Worm (Caenorhabditis elegans): ENCODE data around the gene str-77.

DNA sequence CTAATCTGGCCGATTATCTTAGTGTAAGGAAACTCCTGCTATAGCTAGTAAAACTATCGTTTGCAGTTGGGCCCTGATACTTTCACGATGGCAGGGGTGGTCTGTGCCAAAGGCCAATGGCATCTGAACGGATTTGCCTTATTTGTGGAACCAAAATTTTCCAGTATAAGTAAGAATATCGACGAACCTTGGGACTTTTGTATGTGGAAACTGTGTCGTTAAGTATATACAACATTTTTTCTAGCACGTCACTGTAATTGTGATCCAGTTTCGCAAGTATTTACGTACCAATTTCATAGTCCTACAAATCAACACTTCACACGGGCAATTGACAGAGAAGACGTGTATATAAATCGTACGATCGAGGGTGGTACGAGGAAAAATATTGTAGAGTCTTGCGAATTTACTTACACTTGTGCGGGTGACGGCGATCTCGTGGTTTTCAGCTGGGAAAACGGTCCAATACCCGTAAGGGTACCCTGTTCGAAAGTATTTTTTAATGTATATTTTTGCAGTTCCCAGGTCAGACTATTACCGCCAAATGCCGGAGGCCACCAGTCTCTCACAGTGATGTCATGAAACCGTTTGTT lies 12.4 kb upstream of the str-77 start:
- no peak for TF ChIP-seq snpc-3.4 (tag; optimal IDR thresholded peaks at IDR 0.05)
- TF ChIP-seq unc-62 (GFP tag; optimal IDR thresholded peaks at IDR 0.05): no peak
- no peak for TF ChIP-seq K11D2.4 (GFP tag; IDR thresholded peaks at IDR 0.05)
- no peak for TF ChIP-seq hrde-1 (tag; optimal IDR thresholded peaks at IDR 0.05; ENCODE audit: borderline replicate concordance)
- TF ChIP-seq C06A6.2 (GFP tag; conservative IDR thresholded peaks at IDR 0.05): no peak

Measured in whole organism, young adult.